Fruit fly (Drosophila melanogaster) whole organism, wandering third instar larva: ENCODE results near the gene Sirt4.

Experiments used
- Abd-B ChIP-seq: fragments of >200 bp; optimal IDR thresholded peaks from 2 replicates; lab custom pipeline; 2017; ENCODE audit warnings: missing biosample characterization, missing genetic modification characterization
- CG32264 ChIP-seq: fragments of 200-800 bp; sonication (Bioruptor generic); optimal IDR thresholded peaks from 2 replicates; lab custom pipeline; 2016; ENCODE audit warnings: missing biosample characterization, missing genetic modification characterization
- CG9705 ChIP-seq: fragments of 200-800 bp; sonication (Bioruptor generic); optimal IDR thresholded peaks from 2 replicates; lab custom pipeline; 2018; ENCODE audit warnings: missing biosample characterization, mild to moderate bottlenecking, missing genetic modification characterization
- CrebA ChIP-seq: fragments of 200-800 bp; sonication (Bioruptor generic); optimal IDR thresholded peaks from 2 replicates; lab custom pipeline; 2016; ENCODE audit warnings: missing biosample characterization, mild to moderate bottlenecking, missing genetic modification characterization, borderline replicate concordance
- Dfd ChIP-seq: fragments of >200 bp; optimal IDR thresholded peaks from 2 replicates; lab custom pipeline; 2017; ENCODE audit warnings: missing biosample characterization, missing genetic modification characterization
- Dif ChIP-seq: fragments of 200-275, 200-300 bp; sonication (Bioruptor generic); optimal IDR thresholded peaks from 2 replicates; lab custom pipeline; 2018; ENCODE audit warnings: missing biosample characterization, missing genetic modification characterization; ENCODE audit not compliant: partially characterized antibody
- GATAd ChIP-seq: sonication (Bioruptor generic); optimal IDR thresholded peaks from 2 replicates; lab custom pipeline; 2016; ENCODE audit warnings: missing biosample characterization, missing genetic modification characterization
- HLH106 ChIP-seq: fragments of 200-800 bp; optimal IDR thresholded peaks from 3 replicates; lab custom pipeline; 2019; ENCODE audit warnings: missing biosample characterization, mild to moderate bottlenecking, missing genetic modification characterization, moderate library complexity
- Hnf4 ChIP-seq: fragments of 200-800 bp; sonication (Bioruptor generic); optimal IDR thresholded peaks from 2 replicates; lab custom pipeline; 2016; ENCODE audit warnings: missing biosample characterization, mild to moderate bottlenecking, missing genetic modification characterization
- Hr78 ChIP-seq: fragments of >200 bp; optimal IDR thresholded peaks from 2 replicates; lab custom pipeline; 2017; ENCODE audit warnings: missing biosample characterization, missing genetic modification characterization
- Hr83 ChIP-seq: fragments of 200-300 bp; sonication (Bioruptor generic); optimal IDR thresholded peaks from 2 replicates; lab custom pipeline; 2016; ENCODE audit warnings: missing biosample characterization, mild to moderate bottlenecking, missing genetic modification characterization, moderate library complexity; ENCODE audit not compliant: poor library complexity, severe bottlenecking
- Jra ChIP-seq: sonication (Bioruptor generic); optimal IDR thresholded peaks from 2 replicates; lab custom pipeline; 2016; ENCODE audit warnings: missing biosample characterization, missing genetic modification characterization
- Mio ChIP-seq: sonication (Bioruptor generic); optimal IDR thresholded peaks from 2 replicates; lab custom pipeline; 2016; ENCODE audit warnings: missing biosample characterization, missing genetic modification characterization
- Myc ChIP-seq: fragments of >200 bp; optimal IDR thresholded peaks from 2 replicates; lab custom pipeline; 2017
- N ChIP-seq: fragments of >200 bp; optimal IDR thresholded peaks from 2 replicates; lab custom pipeline; 2018; ENCODE audit warnings: missing biosample characterization, missing external identifiers, missing genetic modification characterization
- OdsH ChIP-seq: fragments of 200-800 bp; sonication (Bioruptor generic); optimal IDR thresholded peaks from 2 replicates; lab custom pipeline; 2016; ENCODE audit warnings: missing biosample characterization, mild to moderate bottlenecking, missing genetic modification characterization
- Rel ChIP-seq, 2 experiments: fragments of 200-800 bp; sonication (Bioruptor generic) in 1 of 2; optimal IDR thresholded peaks; 2 replicates in 1 of 2; 3 replicates in 1 of 2; lab custom pipeline; 2016 to 2019; ENCODE audit warnings: mild to moderate bottlenecking in 2 of 2, missing biosample characterization in 2 of 2, missing genetic modification characterization in 2 of 2, moderate library complexity in 1 of 2
- Sp1 ChIP-seq: fragments of 200-800 bp; sonication (Bioruptor generic); optimal IDR thresholded peaks from 3 replicates; lab custom pipeline; 2019; ENCODE audit warnings: missing biosample characterization, mild to moderate bottlenecking, missing genetic modification characterization, moderate library complexity
- Vsx2 ChIP-seq: fragments of 200-300, 225-300 bp; sonication (Bioruptor generic); optimal IDR thresholded peaks from 2 replicates; lab custom pipeline; 2018; ENCODE audit warnings: missing biosample characterization, missing genetic modification characterization; ENCODE audit not compliant: partially characterized antibody
- br ChIP-seq: fragments of 200-800 bp; sonication (Bioruptor generic); optimal IDR thresholded peaks from 2 replicates; lab custom pipeline; 2016; ENCODE audit warnings: missing biosample characterization, missing genetic modification characterization
- brk ChIP-seq: fragments of 200-800 bp; sonication (Bioruptor generic); optimal IDR thresholded peaks from 2 replicates; lab custom pipeline; 2016; ENCODE audit warnings: missing biosample characterization, mild to moderate bottlenecking, missing genetic modification characterization
- dl ChIP-seq, 2 experiments: fragments of 175-275, 200-275 bp in 1 of 2; fragments of 200-275 bp in 1 of 2; sonication (Bioruptor generic); optimal IDR thresholded peaks; lab custom pipeline; 2018; ENCODE audit warnings: mild to moderate bottlenecking in 2 of 2, missing biosample characterization in 2 of 2, missing genetic modification characterization in 2 of 2, moderate library complexity in 2 of 2; ENCODE audit not compliant: partially characterized antibody in 2 of 2, insufficient read depth in 1 of 2
- dmrt93B ChIP-seq: fragments of 200-800 bp; sonication (Bioruptor generic); optimal IDR thresholded peaks from 2 replicates; lab custom pipeline; 2018; ENCODE audit warnings: missing biosample characterization, mild to moderate bottlenecking, missing genetic modification characterization
- dsf ChIP-seq: sonication (Bioruptor generic); optimal IDR thresholded peaks from 2 replicates; lab custom pipeline; 2016; ENCODE audit warnings: missing biosample characterization, missing genetic modification characterization, borderline replicate concordance
- ey ChIP-seq: fragments of 200-800 bp; sonication (Bioruptor generic); optimal IDR thresholded peaks from 2 replicates; lab custom pipeline; 2016; ENCODE audit warnings: missing biosample characterization, missing genetic modification characterization
- foxo ChIP-seq, 2 experiments: fragments of 200-800 bp; sonication (Bioruptor generic); optimal IDR thresholded peaks; 2 replicates in 1 of 2; 3 replicates in 1 of 2; lab custom pipeline; 2016 to 2017; ENCODE audit warnings: missing biosample characterization in 2 of 2, missing genetic modification characterization in 2 of 2
- fru ChIP-seq: fragments of 200-800 bp; sonication (Bioruptor generic); optimal IDR thresholded peaks from 3 replicates; lab custom pipeline; 2016; ENCODE audit warnings: missing biosample characterization, mild to moderate bottlenecking, missing genetic modification characterization
- h ChIP-seq: fragments of 200-800 bp; sonication (Bioruptor generic); optimal IDR thresholded peaks from 3 replicates; lab custom pipeline; 2016; ENCODE audit warnings: missing biosample characterization, mild to moderate bottlenecking, missing genetic modification characterization
- jim ChIP-seq: fragments of 175-275, 200-325 bp; sonication (Bioruptor generic); optimal IDR thresholded peaks from 2 replicates; lab custom pipeline; 2016; ENCODE audit warnings: missing biosample characterization, mild to moderate bottlenecking, missing genetic modification characterization
- lola ChIP-seq: fragments of >200 bp; optimal IDR thresholded peaks from 2 replicates; lab custom pipeline; 2017; ENCODE audit warnings: missing biosample characterization, missing genetic modification characterization
- pan ChIP-seq: fragments of >200 bp; optimal IDR thresholded peaks from 2 replicates; lab custom pipeline; 2017
- psq ChIP-seq: fragments of 200-800 bp; sonication (Bioruptor generic); optimal IDR thresholded peaks from 3 replicates; lab custom pipeline; 2017; ENCODE audit warnings: missing biosample characterization, mild to moderate bottlenecking, missing genetic modification characterization, moderate library complexity
- rgr ChIP-seq: fragments of 200-800 bp; sonication (Bioruptor generic); optimal IDR thresholded peaks from 3 replicates; lab custom pipeline; 2016; ENCODE audit warnings: missing biosample characterization, mild to moderate bottlenecking, missing genetic modification characterization
- sage ChIP-seq: fragments of 200-800 bp; sonication (Bioruptor generic); optimal IDR thresholded peaks from 2 replicates; lab custom pipeline; 2016; ENCODE audit warnings: missing biosample characterization, mild to moderate bottlenecking, missing genetic modification characterization
- sv ChIP-seq: fragments of 200-800 bp; sonication (Bioruptor generic); optimal IDR thresholded peaks from 3 replicates; lab custom pipeline; 2016; ENCODE audit warnings: missing biosample characterization, missing genetic modification characterization
- tai ChIP-seq: sonication (Bioruptor generic); optimal IDR thresholded peaks from 2 replicates; lab custom pipeline; 2016; ENCODE audit warnings: missing biosample characterization, missing genetic modification characterization
- usp ChIP-seq: fragments of >200 bp; optimal IDR thresholded peaks from 2 replicates; lab custom pipeline; 2017; ENCODE audit warnings: missing biosample characterization, missing genetic modification characterization
- woc ChIP-seq: sonication (Bioruptor generic); optimal IDR thresholded peaks from 2 replicates; lab custom pipeline; 2016; ENCODE audit warnings: missing biosample characterization, mild to moderate bottlenecking, missing genetic modification characterization

Sirt4 gene

dm6 chrX:5661971-5662370, 3.8 kb downstream of the Sirt4 start:
- TF ChIP-seq Sp1 (GFP tag; lab: Kevin White, UChicago) (no peak), dl (GFP tag; optimal IDR thresholded peaks at IDR 0.05; lab: Kevin White, UChicago; ENCODE audit: insufficient read depth in 1 of 2, partially characterized antibody in 2 of 2) (no peak), Myc (lab: Kevin White, UChicago) (no peak), rgr (no peak), N (GFP tag; lab: Kevin White, UChicago) (no peak), sv (no peak), Vsx2 (no peak)

- TF ChIP-seq Dfd (GFP tag; lab: Kevin White, UChicago) (peak; percentile 70), sage (no peak), N (GFP tag; lab: Kevin White, UChicago) (no peak)
Measured at dm6 chrX:5649998-5650397, 15.7 kb downstream of the Sirt4 start.

- TF ChIP-seq brk (GFP tag; lab: Kevin White, UChicago) (no peak), Mio (GFP tag; lab: Kevin White, UChicago) (no peak), ey (GFP tag; lab: Kevin White, UChicago) (no peak), psq (GFP tag; lab: Kevin White, UChicago) (no peak), Rel (GFP tag; optimal IDR thresholded peaks at IDR 0.05; lab: Kevin White, UChicago) (no peak), Rel (tag; optimal IDR thresholded peaks at IDR 0.05; lab: Kevin White, UChicago) (no peak), dsf (no peak), sv (no peak), usp (GFP tag; lab: Kevin White, UChicago) (no peak), br (GFP tag; lab: Kevin White, UChicago) (no peak), Sp1 (GFP tag; lab: Kevin White, UChicago) (no peak), dl (GFP tag; optimal IDR thresholded peaks at IDR 0.05; lab: Kevin White, UChicago; ENCODE audit: insufficient read depth in 1 of 2, partially characterized antibody in 2 of 2) (no peak), N (GFP tag; lab: Kevin White, UChicago) (no peak), Hr83 (GFP tag; lab: Kevin White, UChicago) (no peak), rgr (no peak), Dif (GFP tag; lab: Kevin White, UChicago) (no peak), Vsx2 (no peak)
Measured at dm6 chrX:5649387-5649786, 16.4 kb downstream of the Sirt4 start.

dm6 chrX:5648437-5648959, 17.2 kb downstream of the Sirt4 start, which contains the start of gene OtopLa:
TSS of gene OtopLa (minus strand) at chrX:5648487.
- TF ChIP-seq Rel (GFP tag; optimal IDR thresholded peaks at IDR 0.05; lab: Kevin White, UChicago): no peak
- TF ChIP-seq Rel (tag; optimal IDR thresholded peaks at IDR 0.05; lab: Kevin White, UChicago): peak; percentile 18
- no peak for TF ChIP-seq CrebA (GFP tag; lab: Kevin White, UChicago)
- TF ChIP-seq Mio (GFP tag; lab: Kevin White, UChicago): no peak
- no peak for TF ChIP-seq lola (GFP tag; lab: Kevin White, UChicago)
- TF ChIP-seq rgr: peak; percentile 59
- peak; percentile 53 for TF ChIP-seq Hnf4 (GFP tag; lab: Kevin White, UChicago)
- TF ChIP-seq woc: peak; percentile 22
- TF ChIP-seq dl (GFP tag; optimal IDR thresholded peaks at IDR 0.05; lab: Kevin White, UChicago; ENCODE audit: insufficient read depth in 1 of 2, partially characterized antibody in 2 of 2): no peak
- peak; percentile 4 for TF ChIP-seq brk (GFP tag; lab: Kevin White, UChicago)
- TF ChIP-seq Abd-B (GFP tag; lab: Kevin White, UChicago): no peak
- no peak for TF ChIP-seq tai (GFP tag; lab: Kevin White, UChicago)
- no peak for TF ChIP-seq Hr78 (GFP tag; lab: Kevin White, UChicago)
- TF ChIP-seq Sp1 (GFP tag; lab: Kevin White, UChicago): peak; percentile 60
- TF ChIP-seq sage: no peak
- no peak for TF ChIP-seq Jra
- peak; percentile 52 for TF ChIP-seq psq (GFP tag; lab: Kevin White, UChicago)
- no peak for TF ChIP-seq dsf
- TF ChIP-seq h: peak; percentile 72
- TF ChIP-seq foxo (GFP tag; optimal IDR thresholded peaks at IDR 0.05; lab: Kevin White, UChicago): peak in 1 of 2 experiments; percentile 81
- peak; percentile 72 for TF ChIP-seq ey (GFP tag; lab: Kevin White, UChicago)
- no peak for TF ChIP-seq jim (GFP tag; lab: Kevin White, UChicago)
- TF ChIP-seq Dfd (GFP tag; lab: Kevin White, UChicago): no peak
- TF ChIP-seq sv: peak; percentile 62
- no peak for TF ChIP-seq Hr83 (GFP tag; lab: Kevin White, UChicago)
- peak; percentile 64 for TF ChIP-seq HLH106 (tag; lab: Kevin White, UChicago)
- TF ChIP-seq N (GFP tag; lab: Kevin White, UChicago): no peak
- peak; percentile 78 for TF ChIP-seq fru (GFP tag; lab: Kevin White, UChicago)
- TF ChIP-seq br (GFP tag; lab: Kevin White, UChicago): peak; percentile 63
- TF ChIP-seq Vsx2: no peak
- peak; percentile 30 for TF ChIP-seq CG32264 (GFP tag; lab: Kevin White, UChicago)
- no peak for TF ChIP-seq pan (lab: Kevin White, UChicago)
- peak; percentile 61 for TF ChIP-seq OdsH (GFP tag; lab: Kevin White, UChicago)
- no peak for TF ChIP-seq Dif (GFP tag; lab: Kevin White, UChicago)
- no peak for TF ChIP-seq Myc (lab: Kevin White, UChicago)
- no peak for TF ChIP-seq usp (GFP tag; lab: Kevin White, UChicago)
- peak; percentile 25 for TF ChIP-seq dmrt93B (GFP tag; lab: Kevin White, UChicago)
- peak; percentile 6 for TF ChIP-seq CG9705
- no peak for TF ChIP-seq GATAd (GFP tag; lab: Kevin White, UChicago)
